Fruit fly (Drosophila melanogaster): ENCODE measurements around the gene CG8852.

The CG8852 gene

dm6 chr2L:3476399-3477056, 48.4 kb upstream of the CG8852 start (continued):
- TF ChIP-seq dmrt11E (tag; optimal IDR thresholded peaks at IDR 0.05) (no peak), tap (tag; optimal IDR thresholded peaks at IDR 0.05) (no peak), CG6791 (GFP tag; IDR thresholded peaks at IDR 0.05; ENCODE audit: partially characterized antibody) (0 out of 3 replicates have a peak, but pooled peaks have one; percentile 22), pros (GFP tag; optimal IDR thresholded peaks at IDR 0.05) (peak; percentile 99), Hsf (GFP tag; optimal IDR thresholded peaks at IDR 0.05) (no peak), Nf-YC (tag; optimal IDR thresholded peaks at IDR 0.05) (peak; percentile 44), CG13624 (GFP tag; optimal IDR thresholded peaks at IDR 0.05) (peak; percentile 83), CG17361 (GFP tag; IDR thresholded peaks at IDR 0.05) (no peak), Trl (optimal IDR thresholded peaks at IDR 0.05) (peak; percentile 34 to 49), Trl (GFP tag; optimal IDR thresholded peaks at IDR 0.05) (no peak), Blimp-1 (GFP tag; optimal IDR thresholded peaks at IDR 0.05) (peak; percentile 98), CG15479 (GFP tag; optimal IDR thresholded peaks at IDR 0.05) (peak; percentile 73), CG1832 (GFP tag; optimal IDR thresholded peaks at IDR 0.05) (peak; percentile 79), Atf-2 (GFP tag; optimal IDR thresholded peaks at IDR 0.05) (no peak), crol (GFP tag; IDR thresholded peaks at IDR 0.05) (peak; percentile 55; the same call in 1 of the 2 replicates), CG3995 (GFP tag; optimal IDR thresholded peaks at IDR 0.05) (no peak), CG8281 (tag; optimal IDR thresholded peaks at IDR 0.05) (no peak), pho (GFP tag; optimal IDR thresholded peaks at IDR 0.05) (no peak), Six4 (GFP tag; optimal IDR thresholded peaks at IDR 0.05) (no peak), grn (GFP tag; optimal IDR thresholded peaks at IDR 0.05) (peak; percentile 56), Hey (tag; optimal IDR thresholded peaks at IDR 0.05) (no peak), HLH54F (GFP tag; optimal IDR thresholded peaks at IDR 0.05) (no peak), BtbVII (GFP tag; optimal IDR thresholded peaks at IDR 0.05) (no peak), CG6683 (GFP tag; optimal IDR thresholded peaks at IDR 0.05) (no peak), HmgZ (tag; optimal IDR thresholded peaks at IDR 0.05) (no peak), sug (tag; optimal IDR thresholded peaks at IDR 0.05) (peak; percentile 6), Deaf1 (tag; optimal IDR thresholded peaks at IDR 0.05) (peak; percentile 68), jigr1 (GFP tag; IDR thresholded peaks at IDR 0.05) (no peak), ttk (GFP tag; IDR thresholded peaks at IDR 0.05) (peak; percentile 30; the same call in 1 of the 2 replicates), ERR (GFP tag; optimal IDR thresholded peaks at IDR 0.05) (no peak), seq (GFP tag; IDR thresholded peaks at IDR 0.05) (peak; percentile 42; the same call in 1 of the 2 replicates), CG33557 (GFP tag; optimal IDR thresholded peaks at IDR 0.05) (peak; percentile 45), CG13894 (tag; optimal IDR thresholded peaks at IDR 0.05) (peak; percentile 77), tin (GFP tag; optimal IDR thresholded peaks at IDR 0.05) (no peak), Dip2 (GFP tag; IDR thresholded peaks at IDR 0.05) (no peak), Lhr (GFP tag; optimal IDR thresholded peaks at IDR 0.05) (no peak), CG14710 (tag; optimal IDR thresholded peaks at IDR 0.05) (no peak), CG34224 (GFP tag; IDR thresholded peaks at IDR 0.05; ENCODE audit: partially characterized antibody) (peak; percentile 38; the same call in 1 of the 3 replicates), nerfin-1 (tag; optimal IDR thresholded peaks at IDR 0.05) (peak; percentile 13), Optix (GFP tag; IDR thresholded peaks at IDR 0.05) (no peak), Fer3 (tag; optimal IDR thresholded peaks at IDR 0.05) (no peak), CG10565 (GFP tag; optimal IDR thresholded peaks at IDR 0.05) (no peak), CG32767 (GFP tag; IDR thresholded peaks at IDR 0.05) (peak; percentile 43; the same call in 1 of the 2 replicates), B-H1 (GFP tag; IDR thresholded peaks at IDR 0.05) (no peak), esg (GFP tag; conservative IDR thresholded peaks at IDR 0.05) (no peak)

Data from whole organism, embryonic.